Fruit fly (Drosophila melanogaster): ENCODE results near the gene jub.

The jub gene

DNA sequence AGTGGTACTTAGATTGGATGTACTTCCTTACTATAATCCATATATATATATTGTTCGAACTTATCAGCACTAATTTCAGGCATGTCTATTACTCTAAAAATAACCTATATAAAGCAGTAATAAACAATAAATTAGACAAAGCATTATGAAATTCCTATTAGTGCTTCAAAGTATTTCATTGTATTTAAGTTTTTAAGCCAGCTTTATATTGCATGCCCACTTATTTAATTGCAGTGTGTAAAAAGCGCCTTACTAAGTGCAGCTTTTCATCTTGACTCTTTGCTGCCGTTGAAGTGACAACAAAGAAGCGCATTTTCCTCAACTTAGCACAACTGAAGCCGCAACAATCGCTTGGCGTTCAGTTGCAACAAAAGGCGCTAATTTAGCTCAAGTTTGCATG lies 11.3 kb downstream of the jub start (continued):
- TF ChIP-seq salr (GFP tag; optimal IDR thresholded peaks at IDR 0.05): peak in 1 of 2 experiments; percentile 22

- TF ChIP-seq Eip93F (GFP tag; optimal IDR thresholded peaks at IDR 0.05) (no peak), vri (GFP tag; optimal IDR thresholded peaks at IDR 0.05) (peak; percentile 67), achi (GFP tag; optimal IDR thresholded peaks at IDR 0.05) (no peak)
Measured at dm6 chrX:13818172-13818472, 12.0 kb downstream of the jub start.

dm6 chrX:13817418-13818171 lies 12.5 kb downstream of the jub start:
- TF ChIP-seq net (GFP tag; optimal IDR thresholded peaks at IDR 0.05) (peak; percentile 0), Met (GFP tag; optimal IDR thresholded peaks at IDR 0.05) (peak; percentile 13), Eip78C (GFP tag) (peak; percentile 73), Gug (GFP tag; IDR thresholded peaks at IDR 0.05) (no peak), CG8119 (GFP tag; IDR thresholded peaks at IDR 0.05) (peak; percentile 45; the same call in 1 of the 3 replicates), svp (GFP tag) (peak; percentile 82), acj6 (GFP tag; optimal IDR thresholded peaks at IDR 0.05) (no peak), Sox102F (GFP tag; optimal IDR thresholded peaks at IDR 0.05) (peak; percentile 3), vri (GFP tag; optimal IDR thresholded peaks at IDR 0.05) (no peak), fkh (GFP tag; optimal IDR thresholded peaks at IDR 0.05) (peak; percentile 48), eg (GFP tag; IDR thresholded peaks at IDR 0.05) (peak; percentile 73), Hr4 (GFP tag; optimal IDR thresholded peaks at IDR 0.05) (peak; percentile 6), CG6276 (GFP tag; optimal IDR thresholded peaks at IDR 0.05) (peak; percentile 55), CG32006 (GFP tag; optimal IDR thresholded peaks at IDR 0.05) (peak; percentile 35), Hr39 (GFP tag; optimal IDR thresholded peaks at IDR 0.05) (peak; percentile 9), CG15336 (GFP tag; IDR thresholded peaks at IDR 0.05) (peak; percentile 75), CG6163 (GFP tag; IDR thresholded peaks at IDR 0.05) (peak; percentile 23; the same call in 1 of the 3 replicates), CG11902 (GFP tag; optimal IDR thresholded peaks at IDR 0.05) (no peak), esn (GFP tag; optimal IDR thresholded peaks at IDR 0.05) (peak; percentile 27), CG6792 (GFP tag; optimal IDR thresholded peaks at IDR 0.05) (no peak), pdm3 (GFP tag; optimal IDR thresholded peaks at IDR 0.05) (peak; percentile 28), OdsH (GFP tag; optimal IDR thresholded peaks at IDR 0.05) (peak; percentile 12), dsx (GFP tag; optimal IDR thresholded peaks at IDR 0.05; ENCODE audit: poor library complexity, severe bottlenecking) (no peak), CG10631 (GFP tag; optimal IDR thresholded peaks at IDR 0.05) (no peak), CG8632 (GFP tag; optimal IDR thresholded peaks at IDR 0.05) (no peak), CG8319 (GFP tag; optimal IDR thresholded peaks at IDR 0.05) (no peak)

DNA sequence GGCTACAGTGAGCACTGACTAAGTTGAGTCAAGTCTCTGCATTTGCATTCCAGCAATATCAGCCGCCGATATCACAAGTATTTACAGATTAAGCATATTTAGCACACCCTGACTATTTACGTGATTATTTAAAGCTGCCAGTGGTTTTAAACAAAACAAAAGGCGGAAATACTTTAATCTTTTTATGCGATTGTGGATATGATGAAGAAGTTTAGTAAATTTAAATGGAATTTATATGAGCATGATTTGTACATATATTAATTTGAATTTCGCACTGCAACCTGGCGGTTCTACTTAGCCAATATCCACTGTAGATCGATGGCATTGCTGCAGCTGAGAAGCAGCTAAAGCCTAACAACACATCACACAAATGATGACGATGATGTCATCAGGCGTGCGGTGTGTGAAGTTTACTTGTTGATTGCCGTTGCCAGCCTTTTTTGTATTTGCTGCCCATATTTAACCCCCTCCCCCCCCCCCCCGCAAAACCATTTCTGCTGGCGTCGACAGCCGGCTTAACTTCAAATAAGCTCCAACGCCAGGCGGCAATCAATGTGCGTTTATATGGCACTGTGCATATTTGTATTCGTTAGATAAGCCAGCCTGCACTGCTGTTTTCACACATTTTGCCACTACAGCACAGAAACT lies 14.5 kb downstream of the jub start:
- TF ChIP-seq CG11294 (GFP tag; IDR thresholded peaks at IDR 0.05) (peak; percentile 61), pdm3 (GFP tag; optimal IDR thresholded peaks at IDR 0.05) (peak; percentile 82), Hr39 (GFP tag; optimal IDR thresholded peaks at IDR 0.05) (peak; percentile 61), cyc (GFP tag; optimal IDR thresholded peaks at IDR 0.05) (peak; percentile 64), eg (GFP tag; IDR thresholded peaks at IDR 0.05) (peak; percentile 63; the same call in 2 of the 3 replicates), Eip78C (GFP tag) (peak; percentile 92), Sox102F (GFP tag; optimal IDR thresholded peaks at IDR 0.05) (peak; percentile 49), CG7368 (GFP tag; optimal IDR thresholded peaks at IDR 0.05) (peak; percentile 15), CG6808 (GFP tag; optimal IDR thresholded peaks at IDR 0.05) (peak; percentile 77), Ets96B (tag; optimal IDR thresholded peaks at IDR 0.05) (peak; percentile 73), CG3919 (GFP tag; optimal IDR thresholded peaks at IDR 0.05) (peak; percentile 72), fd85E (GFP tag; optimal IDR thresholded peaks at IDR 0.05) (no peak), svp (GFP tag) (peak; percentile 77), fd59A (GFP tag; optimal IDR thresholded peaks at IDR 0.05) (peak; percentile 75), achi (GFP tag; optimal IDR thresholded peaks at IDR 0.05) (peak; percentile 70), net (GFP tag; optimal IDR thresholded peaks at IDR 0.05) (peak; percentile 78), Lpt (GFP tag; optimal IDR thresholded peaks at IDR 0.05) (peak; percentile 71), CG34406 (GFP tag; optimal IDR thresholded peaks at IDR 0.05) (peak; percentile 58), Eip75B (GFP tag; optimal IDR thresholded peaks at IDR 0.05) (peak; percentile 81), esn (GFP tag; optimal IDR thresholded peaks at IDR 0.05) (peak; percentile 63), CG8632 (GFP tag; optimal IDR thresholded peaks at IDR 0.05) (peak; percentile 46), CG6792 (GFP tag; optimal IDR thresholded peaks at IDR 0.05) (peak; percentile 64), spab (GFP tag; optimal IDR thresholded peaks at IDR 0.05) (peak; percentile 64), dsx (GFP tag; optimal IDR thresholded peaks at IDR 0.05; ENCODE audit: poor library complexity, severe bottlenecking) (peak; percentile 72), salr (GFP tag; optimal IDR thresholded peaks at IDR 0.05) (peak; percentile 31 to 80), CG8119 (GFP tag; IDR thresholded peaks at IDR 0.05) (peak; percentile 81), CG6276 (GFP tag; optimal IDR thresholded peaks at IDR 0.05) (peak; percentile 85), CG11762 (GFP tag; optimal IDR thresholded peaks at IDR 0.05; ENCODE audit: insufficient read depth) (peak; percentile 65), Eip93F (GFP tag; optimal IDR thresholded peaks at IDR 0.05) (no peak), CG8319 (GFP tag; optimal IDR thresholded peaks at IDR 0.05) (peak; percentile 5)

All from whole organism, prepupa.